Worm (Caenorhabditis elegans): ENCODE results near the gene C18H7.1.

The C18H7.1 gene

ce11 chrIV:631869-632268 lies 16.5 kb downstream of the C18H7.1 start:
- TF ChIP-seq mes-4 (tag; optimal IDR thresholded peaks at IDR 0.05) = no peak
- no peak for TF ChIP-seq mel-28 (tag; optimal IDR thresholded peaks at IDR 0.05; ENCODE audit: borderline replicate concordance)
- TF ChIP-seq bed-1 (GFP tag; IDR thresholded peaks at IDR 0.05) = no peak
- TF ChIP-seq Y53G8AR.9 (GFP tag; conservative IDR thresholded peaks at IDR 0.05) = 0 out of 2 replicates have a peak, but pooled peaks have one; percentile 18
- no peak for TF ChIP-seq C17E4.6 (GFP tag; IDR thresholded peaks at IDR 0.05)
- peak; percentile 56 for TF ChIP-seq dox-1 (GFP tag; IDR thresholded peaks at IDR 0.05)
- no peak for TF ChIP-seq B0019.2 (GFP tag; conservative IDR thresholded peaks at IDR 0.05)
- TF ChIP-seq madf-6 (GFP tag; IDR thresholded peaks at IDR 0.05) = no peak
- no peak for TF ChIP-seq lsl-1 (GFP tag; optimal IDR thresholded peaks at IDR 0.05)
- no peak for TF ChIP-seq ztf-18 (tag; optimal IDR thresholded peaks at IDR 0.05)
- no peak for TF ChIP-seq F33H1.4 (GFP tag; IDR thresholded peaks at IDR 0.05)
- no peak for TF ChIP-seq die-1 (tag; optimal IDR thresholded peaks at IDR 0.05)
- no peak for TF ChIP-seq lag-1 (GFP tag; IDR thresholded peaks at IDR 0.05)
- TF ChIP-seq aptf-3 (GFP tag; IDR thresholded peaks at IDR 0.05) = no peak
- TF ChIP-seq ceh-100 (GFP tag; IDR thresholded peaks at IDR 0.05) = no peak
- no peak for TF ChIP-seq atf-7 (tag; optimal IDR thresholded peaks at IDR 0.05)
- TF ChIP-seq lin-40 (tag; optimal IDR thresholded peaks at IDR 0.05) = no peak
- no peak for TF ChIP-seq lsy-27 (tag; optimal IDR thresholded peaks at IDR 0.05; ENCODE audit: borderline replicate concordance, insufficient read depth)
- no peak for TF ChIP-seq sdz-38 (tag; optimal IDR thresholded peaks at IDR 0.05)
- no peak for TF ChIP-seq snpc-1.3 (tag; optimal IDR thresholded peaks at IDR 0.05; ENCODE audit: insufficient read depth)
- no peak for TF ChIP-seq F57A8.1 (GFP tag; optimal IDR thresholded peaks at IDR 0.05)
- TF ChIP-seq gei-17 (GFP tag; optimal IDR thresholded peaks at IDR 0.05) = no peak
- no peak for TF ChIP-seq hsf-1 (GFP tag; IDR thresholded peaks at IDR 0.05)
- no peak for TF ChIP-seq rpc-1 (optimal IDR thresholded peaks at IDR 0.05)
- TF ChIP-seq rpc-1 (tag; optimal IDR thresholded peaks at IDR 0.05) = no peak
- no peak for TF ChIP-seq nfya-1 (tag; optimal IDR thresholded peaks at IDR 0.05; ENCODE audit: borderline replicate concordance, insufficient read depth)
- TF ChIP-seq egl-18 (GFP tag; IDR thresholded peaks at IDR 0.05) = no peak
- 0 out of 2 replicates have a peak, but pooled peaks have one; percentile 32 for TF ChIP-seq lin-26 (GFP tag; IDR thresholded peaks at IDR 0.05)
- no peak for TF ChIP-seq T07F8.4 (tag; optimal IDR thresholded peaks at IDR 0.05)
- TF ChIP-seq nhr-27 (tag; optimal IDR thresholded peaks at IDR 0.05) = no peak
- TF ChIP-seq hlh-12 (tag; optimal IDR thresholded peaks at IDR 0.05) = no peak
- no peak for TF ChIP-seq F39B2.1 (GFP tag; IDR thresholded peaks at IDR 0.05)
- TF ChIP-seq him-1 (tag; optimal IDR thresholded peaks at IDR 0.05) = no peak
- no peak for TF ChIP-seq akir-1 (GFP tag; optimal IDR thresholded peaks at IDR 0.05)
- TF ChIP-seq let-607 (tag; optimal IDR thresholded peaks at IDR 0.05) = peak in 1 of 2 experiments; percentile 23
- no peak for TF ChIP-seq hlh-26 (GFP tag; conservative IDR thresholded peaks at IDR 0.05)
- TF ChIP-seq aptf-2 (GFP tag; conservative IDR thresholded peaks at IDR 0.05) = no peak
- peak; percentile 69 for TF ChIP-seq nhr-80 (tag; optimal IDR thresholded peaks at IDR 0.05)
- TF ChIP-seq repo-1 (tag; optimal IDR thresholded peaks at IDR 0.05) = no peak
- TF ChIP-seq lin-54 (GFP tag; optimal IDR thresholded peaks at IDR 0.05) = no peak
- no peak for TF ChIP-seq F57C9.4 (tag; optimal IDR thresholded peaks at IDR 0.05)
- no peak for TF ChIP-seq mcd-1 (GFP tag; IDR thresholded peaks at IDR 0.05)
- no peak for TF ChIP-seq chd-7 (tag; optimal IDR thresholded peaks at IDR 0.05)
- no peak for TF ChIP-seq F49E8.2 (tag; optimal IDR thresholded peaks at IDR 0.05; ENCODE audit: insufficient read depth)
- no peak for TF ChIP-seq B0261.1 (tag; optimal IDR thresholded peaks at IDR 0.05)
- TF ChIP-seq hmg-20 (GFP tag; IDR thresholded peaks at IDR 0.05) = no peak

Measured in whole organism, young adult.